Worm (Caenorhabditis elegans) whole organism, late embryonic: Measurements from ENCODE around the gene F10C2.7.

Experiments used
- C08G9.2 ChIP-seq: sonication (generic microtip); optimal IDR thresholded peaks from 2 replicates; lab custom pipeline; 2016; ENCODE audit warnings: mild to moderate bottlenecking, missing genetic modification characterization, moderate library complexity, missing compliant biosample characterization
- C38D4.7 ChIP-seq: fragments of 200-800 bp; sonication (Bioruptor generic); optimal IDR thresholded peaks from 2 replicates; lab custom pipeline; 2018; ENCODE audit warnings: mild to moderate bottlenecking, missing genetic modification characterization, moderate library complexity, missing compliant biosample characterization
- F13H6.1 ChIP-seq: sonication (generic microtip); optimal IDR thresholded peaks from 2 replicates; lab custom pipeline; 2016; ENCODE audit warnings: missing genetic modification characterization, missing compliant biosample characterization
- T23F11.4 ChIP-seq: fragments of 200-800 bp; sonication (Bioruptor generic); optimal IDR thresholded peaks from 2 replicates; lab custom pipeline; 2018; ENCODE audit warnings: mild to moderate bottlenecking, missing genetic modification characterization, missing compliant biosample characterization
- ahr-1 ChIP-seq: sonication (generic microtip); optimal IDR thresholded peaks from 2 replicates; lab custom pipeline; 2016; ENCODE audit warnings: missing genetic modification characterization, missing compliant biosample characterization
- ama-1 ChIP-seq: fragments of 150-350 bp; optimal IDR thresholded peaks from 2 replicates; lab custom pipeline; 2014
- ceh-14 ChIP-seq: sonication (generic microtip); optimal IDR thresholded peaks from 2 replicates; lab custom pipeline; 2016; ENCODE audit warnings: missing genotype, missing genetic modification characterization, missing compliant biosample characterization
- ceh-18 ChIP-seq: sonication (generic microtip); optimal IDR thresholded peaks from 2 replicates; lab custom pipeline; 2016; ENCODE audit warnings: missing genetic modification characterization, missing compliant biosample characterization
- ceh-19 ChIP-seq: fragments of 200-800 bp; sonication (Bioruptor generic); optimal IDR thresholded peaks from 2 replicates; lab custom pipeline; 2018; ENCODE audit warnings: mild to moderate bottlenecking, missing genetic modification characterization, missing compliant biosample characterization
- ceh-22 ChIP-seq: sonication (generic microtip); optimal IDR thresholded peaks from 2 replicates; lab custom pipeline; 2017; ENCODE audit warnings: missing biosample characterization, missing genetic modification characterization
- ceh-30 ChIP-seq: fragments of 150-350 bp; optimal IDR thresholded peaks from 2 replicates; lab custom pipeline; 2014; ENCODE audit warnings: missing biosample characterization, missing genetic modification characterization
- ceh-31 ChIP-seq: sonication (generic microtip); optimal IDR thresholded peaks from 2 replicates; lab custom pipeline; 2016; ENCODE audit warnings: missing genetic modification characterization, missing compliant biosample characterization
- ceh-34 ChIP-seq: sonication (generic microtip); optimal IDR thresholded peaks from 2 replicates; lab custom pipeline; 2016; ENCODE audit warnings: mild to moderate bottlenecking, missing genetic modification characterization, missing compliant biosample characterization
- ceh-45 ChIP-seq: fragments of 200-800 bp; sonication (Bioruptor generic); IDR thresholded peaks from 2 replicates; pipeline ENCODE4 v1.3.6; 2022; ENCODE audit warnings: missing genetic modification reagents, missing genetic modification characterization, missing compliant biosample characterization
- ceh-48 ChIP-seq: sonication (generic microtip); optimal IDR thresholded peaks from 2 replicates; lab custom pipeline; 2016; ENCODE audit warnings: missing genetic modification characterization, inconsistent platforms, missing compliant biosample characterization
- ceh-6 ChIP-seq: fragments of 200-800 bp; sonication (Bioruptor generic); optimal IDR thresholded peaks from 2 replicates; lab custom pipeline; 2018; ENCODE audit warnings: mild to moderate bottlenecking, missing genetic modification characterization, missing compliant biosample characterization
- ceh-9 ChIP-seq: sonication (generic microtip); optimal IDR thresholded peaks from 2 replicates; lab custom pipeline; 2016; ENCODE audit warnings: mild to moderate bottlenecking, missing genetic modification characterization, inconsistent platforms, missing compliant biosample characterization
- dmd-4 ChIP-seq: sonication (generic microtip); optimal IDR thresholded peaks from 2 replicates; lab custom pipeline; 2016; ENCODE audit warnings: borderline replicate concordance, missing genetic modification characterization, missing compliant biosample characterization
- dve-1 ChIP-seq: sonication (generic microtip); optimal IDR thresholded peaks from 2 replicates; lab custom pipeline; 2017; ENCODE audit warnings: antibody characterized with exemption, mild to moderate bottlenecking, missing genetic modification characterization, missing compliant biosample characterization
- elt-4 ChIP-seq: sonication (generic microtip); optimal IDR thresholded peaks from 2 replicates; lab custom pipeline; 2016; ENCODE audit warnings: missing genetic modification characterization, missing compliant biosample characterization
- eyg-1 ChIP-seq: sonication (generic microtip); optimal IDR thresholded peaks from 2 replicates; lab custom pipeline; 2016; ENCODE audit warnings: missing genotype, missing genetic modification characterization, missing compliant biosample characterization
- fax-1 ChIP-seq: sonication (generic microtip); optimal IDR thresholded peaks from 2 replicates; lab custom pipeline; 2016; ENCODE audit warnings: missing genotype, missing genetic modification characterization, missing compliant biosample characterization
- gmeb-2 ChIP-seq: sonication (generic microtip); optimal IDR thresholded peaks from 2 replicates; lab custom pipeline; 2016; ENCODE audit warnings: missing genetic modification characterization, inconsistent platforms, missing compliant biosample characterization
- hlh-13 ChIP-seq: fragments of 200-800 bp; sonication (Bioruptor generic); optimal IDR thresholded peaks from 2 replicates; lab custom pipeline; 2018; ENCODE audit warnings: mild to moderate bottlenecking, missing genetic modification characterization, missing compliant biosample characterization
- hlh-15 ChIP-seq: sonication (generic microtip); optimal IDR thresholded peaks from 2 replicates; lab custom pipeline; 2016; ENCODE audit warnings: missing genetic modification characterization, missing compliant biosample characterization
- hlh-30 ChIP-seq: sonication (generic microtip); optimal IDR thresholded peaks from 2 replicates; lab custom pipeline; 2017; ENCODE audit warnings: antibody characterized with exemption, missing genetic modification characterization, missing compliant biosample characterization; ENCODE audit not compliant: insufficient read depth
- hlh-6 ChIP-seq: sonication (generic microtip); optimal IDR thresholded peaks from 2 replicates; lab custom pipeline; 2016; ENCODE audit warnings: missing genotype, missing genetic modification characterization, missing compliant biosample characterization
- hlh-8 ChIP-seq: sonication (generic microtip); optimal IDR thresholded peaks from 2 replicates; lab custom pipeline; 2016; ENCODE audit warnings: missing genotype, missing genetic modification characterization, missing compliant biosample characterization
- lim-6 ChIP-seq: sonication (generic microtip); optimal IDR thresholded peaks from 2 replicates; lab custom pipeline; 2016; ENCODE audit warnings: missing genetic modification characterization, missing compliant biosample characterization
- lin-11 ChIP-seq: fragments of 200-800 bp; sonication (Bioruptor generic); optimal IDR thresholded peaks from 2 replicates; lab custom pipeline; 2018; ENCODE audit warnings: mild to moderate bottlenecking, missing genetic modification characterization, missing compliant biosample characterization
- madf-2 ChIP-seq: sonication (generic microtip); optimal IDR thresholded peaks from 2 replicates; lab custom pipeline; 2017; ENCODE audit warnings: missing genetic modification characterization, missing compliant biosample characterization
- mec-3 ChIP-seq: sonication (generic microtip); optimal IDR thresholded peaks from 2 replicates; lab custom pipeline; 2016; ENCODE audit warnings: borderline replicate concordance, missing genetic modification characterization, missing compliant biosample characterization
- nfya-1 ChIP-seq: sonication (generic microtip); optimal IDR thresholded peaks from 2 replicates; lab custom pipeline; 2017; ENCODE audit warnings: missing genetic modification characterization, mild to moderate bottlenecking, missing compliant biosample characterization, antibody characterized with exemption, moderate library complexity
- nhr-232 ChIP-seq: sonication (generic microtip); optimal IDR thresholded peaks from 2 replicates; lab custom pipeline; 2016; ENCODE audit warnings: missing genetic modification characterization, missing compliant biosample characterization
- npax-4 ChIP-seq: sonication (generic microtip); optimal IDR thresholded peaks from 2 replicates; lab custom pipeline; 2016; ENCODE audit warnings: missing genetic modification characterization, missing compliant biosample characterization
- odd-2 ChIP-seq: sonication (generic microtip); optimal IDR thresholded peaks from 2 replicates; lab custom pipeline; 2017; ENCODE audit warnings: antibody characterized with exemption, mild to moderate bottlenecking, missing genetic modification characterization, missing compliant biosample characterization
- pax-1 ChIP-seq: fragments of 150-350 bp; optimal IDR thresholded peaks from 2 replicates; lab custom pipeline; 2014; ENCODE audit warnings: missing biosample characterization, missing genetic modification characterization
- pha-2 ChIP-seq: sonication (generic microtip); optimal IDR thresholded peaks from 2 replicates; lab custom pipeline; 2017; ENCODE audit warnings: mild to moderate bottlenecking, missing genetic modification characterization, missing compliant biosample characterization
- pha-4 ChIP-seq: fragments of 150-350 bp; optimal IDR thresholded peaks from 2 replicates; lab custom pipeline; 2018; ENCODE audit warnings: missing biosample characterization, missing genetic modification reagents, missing genetic modification characterization
- rnt-1 ChIP-seq: sonication (generic microtip); optimal IDR thresholded peaks from 2 replicates; lab custom pipeline; 2016; ENCODE audit warnings: missing genetic modification characterization, missing compliant biosample characterization
- sdc-2 ChIP-seq: sonication (generic microtip); optimal IDR thresholded peaks from 2 replicates; lab custom pipeline; 2016; ENCODE audit warnings: missing genotype, missing genetic modification characterization, missing compliant biosample characterization
- sox-2 ChIP-seq: fragments of 200-800 bp; sonication (Bioruptor generic); IDR thresholded peaks from 2 replicates; pipeline ENCODE4 v1.3.6; 2022; ENCODE audit warnings: missing genetic modification reagents, missing genetic modification characterization, missing compliant biosample characterization
- sox-4 ChIP-seq: sonication (generic microtip); optimal IDR thresholded peaks from 2 replicates; lab custom pipeline; 2017; ENCODE audit warnings: mild to moderate bottlenecking, missing genetic modification characterization, inconsistent platforms, missing compliant biosample characterization
- syd-9 ChIP-seq: sonication (generic microtip); optimal IDR thresholded peaks from 2 replicates; lab custom pipeline; 2016; ENCODE audit warnings: mild to moderate bottlenecking, missing genetic modification characterization, moderate library complexity, missing compliant biosample characterization
- ttx-3 ChIP-seq: sonication (generic microtip); optimal IDR thresholded peaks from 2 replicates; lab custom pipeline; 2016; ENCODE audit warnings: missing genetic modification reagents, missing genetic modification characterization, missing compliant biosample characterization
- unc-3 ChIP-seq, 2 experiments: fragments of 200-800 bp in 1 of 2; sonication (Bioruptor generic) in 1 of 2; sonication (generic microtip) in 1 of 2; conservative IDR thresholded peaks in 1 of 2; optimal IDR thresholded peaks in 1 of 2; 2 replicates each; pipeline versions ENCODE4 v1.3.6 to Lab custom; 2016 to 2022; ENCODE audit warnings: missing compliant biosample characterization in 2 of 2, missing genetic modification characterization in 2 of 2, missing genetic modification reagents in 1 of 2
- unc-55 ChIP-seq: sonication (generic microtip); optimal IDR thresholded peaks from 2 replicates; lab custom pipeline; 2017; ENCODE audit warnings: missing biosample characterization, missing genetic modification reagents, missing genetic modification characterization
- unc-86 ChIP-seq: sonication (generic microtip); optimal IDR thresholded peaks from 2 replicates; lab custom pipeline; 2016; ENCODE audit warnings: missing genetic modification characterization, missing compliant biosample characterization

F10C2.7 gene

ce11 chrV:12037889-12038288, 15.8 kb upstream of the F10C2.7 start:
- TF ChIP-seq odd-2 (no peak), ama-1 (no peak), F13H6.1 (tag; lab: Kevin White, UChicago) (no peak), dve-1 (no peak), npax-4 (tag; lab: Kevin White, UChicago) (no peak), syd-9 (tag; lab: Kevin White, UChicago) (no peak), ceh-22 (tag; lab: Kevin White, UChicago) (no peak), T23F11.4 (GFP tag; lab: Kevin White, UChicago) (no peak), pha-4 (tag; lab: Kevin White, UChicago) (no peak), ceh-34 (tag; lab: Kevin White, UChicago) (no peak), hlh-6 (tag; lab: Kevin White, UChicago) (no peak), sox-4 (no peak)

- TF ChIP-seq sox-2 (peak; percentile 4; the same call in 1 of the 2 replicates), lin-11 (tag; lab: Kevin White, UChicago) (no peak)
Observed at ce11 chrV:12038317-12038716, 15.4 kb upstream of the F10C2.7 start.

ce11 chrV:12038783-12039182, 14.9 kb upstream of the F10C2.7 start:
- no peak for TF ChIP-seq ceh-6 (GFP tag; lab: Kevin White, UChicago)
- no peak for TF ChIP-seq hlh-30 (tag; lab: Kevin White, UChicago)
- no peak for TF ChIP-seq ama-1
- no peak for TF ChIP-seq pax-1 (tag; lab: Kevin White, UChicago)
- no peak for TF ChIP-seq pha-4 (tag; lab: Kevin White, UChicago)
- TF ChIP-seq hlh-13 (GFP tag; lab: Kevin White, UChicago) = no peak
- no peak for TF ChIP-seq odd-2
- TF ChIP-seq dmd-4 (tag; lab: Kevin White, UChicago) = no peak
- peak; percentile 10 for TF ChIP-seq ceh-18 (tag; lab: Kevin White, UChicago)
- TF ChIP-seq ceh-45 (GFP tag; lab: Robert Waterston, UW) = no peak
- no peak for TF ChIP-seq mec-3
- TF ChIP-seq unc-86 = no peak
- TF ChIP-seq unc-3 (GFP tag; conservative IDR thresholded peaks at IDR 0.05; lab: Robert Waterston, UW) = no peak
- TF ChIP-seq unc-3 (tag; optimal IDR thresholded peaks at IDR 0.05; lab: Kevin White, UChicago) = no peak
- TF ChIP-seq elt-4 (tag; lab: Kevin White, UChicago) = no peak
- peak; percentile 56 for TF ChIP-seq sdc-2
- no peak for TF ChIP-seq ceh-48 (tag; lab: Kevin White, UChicago)
- TF ChIP-seq nfya-1 = no peak
- TF ChIP-seq unc-55 (GFP tag; lab: Kevin White, UChicago) = no peak
- no peak for TF ChIP-seq madf-2 (tag; lab: Kevin White, UChicago)
- TF ChIP-seq nhr-232 (tag; lab: Kevin White, UChicago) = no peak
- no peak for TF ChIP-seq rnt-1 (tag; lab: Kevin White, UChicago)
- peak; percentile 37 for TF ChIP-seq ceh-34 (tag; lab: Kevin White, UChicago)
- TF ChIP-seq C38D4.7 = no peak
- TF ChIP-seq ttx-3 = no peak
- no peak for TF ChIP-seq lim-6 (tag; lab: Kevin White, UChicago)
- TF ChIP-seq ceh-9 = no peak
- TF ChIP-seq hlh-15 = no peak
- no peak for TF ChIP-seq ceh-14 (tag; lab: Kevin White, UChicago)
- TF ChIP-seq dve-1 = no peak
- peak; percentile 34 for TF ChIP-seq C08G9.2 (tag; lab: Kevin White, UChicago)
- no peak for TF ChIP-seq gmeb-2 (tag; lab: Kevin White, UChicago)
- TF ChIP-seq fax-1 (tag; lab: Kevin White, UChicago) = no peak
- no peak for TF ChIP-seq ceh-19 (GFP tag; lab: Kevin White, UChicago)
- TF ChIP-seq pha-2 = no peak
- no peak for TF ChIP-seq ceh-22 (tag; lab: Kevin White, UChicago)
- no peak for TF ChIP-seq hlh-8 (tag; lab: Kevin White, UChicago)
- TF ChIP-seq eyg-1 (tag; lab: Kevin White, UChicago) = no peak
- TF ChIP-seq T23F11.4 (GFP tag; lab: Kevin White, UChicago) = no peak
- no peak for TF ChIP-seq ahr-1
- TF ChIP-seq ceh-30 (tag; lab: Kevin White, UChicago) = no peak
- peak; percentile 26 for TF ChIP-seq hlh-6 (tag; lab: Kevin White, UChicago)
- TF ChIP-seq ceh-31 = peak; percentile 44
